Worm (Caenorhabditis elegans): ENCODE results near the gene dnc-1.

DNA sequence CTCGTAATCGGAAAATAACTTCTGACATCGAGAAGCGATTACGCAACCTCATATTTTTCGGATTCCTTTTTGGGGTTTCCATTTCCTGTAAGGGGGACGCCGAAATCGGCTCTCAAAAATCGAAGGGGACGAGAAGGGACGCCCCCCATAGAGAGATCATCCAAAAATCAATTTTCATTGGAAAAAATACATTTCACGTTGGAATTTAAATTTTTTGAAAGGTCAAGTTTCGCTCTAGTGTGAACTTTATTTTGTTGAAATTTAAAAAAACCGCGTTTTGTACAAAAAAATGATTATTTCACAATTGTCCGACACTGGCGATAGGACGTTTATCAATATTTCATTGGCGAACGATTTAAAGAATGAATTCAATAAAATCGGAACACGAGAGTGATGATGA is 19.0 kb upstream of the dnc-1 start, which contains the start of gene Y69E1A.3:
- no peak for TF ChIP-seq dao-5 (tag; optimal IDR thresholded peaks at IDR 0.05)
- no peak for TF ChIP-seq W03F9.2 (tag; optimal IDR thresholded peaks at IDR 0.05)
- TF ChIP-seq him-1 (tag; optimal IDR thresholded peaks at IDR 0.05), result no peak

All from whole organism, L4/young adult.